Worm (Caenorhabditis elegans) whole organism, L4 larva: ENCODE measurements around the gene poml-4.
"Not testable (repeated sequence)": the region's sequence is repeated elsewhere in the genome, so short reads cannot be mapped to it uniquely, and the experiment has no call there.

Source experiments
- daf-12 ChIP-seq: fragments of 150-350 bp; optimal IDR thresholded peaks from 2 replicates; lab custom pipeline; 2014; ENCODE audit warnings: missing biosample characterization, missing genetic modification reagents, missing genetic modification characterization
- egl-27 ChIP-seq: sonication (generic microtip); optimal IDR thresholded peaks from 3 replicates; lab custom pipeline; 2017; ENCODE audit warnings: missing biosample characterization, missing genetic modification reagents, missing genetic modification characterization
- lsy-2 ChIP-seq, 2 experiments: fragments of 150-350 bp in 1 of 2; sonication (generic microtip) in 1 of 2; optimal IDR thresholded peaks; 2 replicates each; lab custom pipeline; 2014 to 2017; ENCODE audit warnings: missing biosample characterization in 2 of 2, missing genetic modification characterization in 2 of 2
- mxl-2 ChIP-seq: fragments of 200-800 bp; sonication (Bioruptor generic); conservative IDR thresholded peaks from 2 replicates; pipeline ENCODE4 v1.3.6; 2022; ENCODE audit warnings: missing genetic modification reagents, missing genetic modification characterization, missing compliant biosample characterization
- tag-97 ChIP-seq: fragments of 200-800 bp; sonication (Bioruptor generic); IDR thresholded peaks from 2 replicates; pipeline ENCODE4 v1.3.6; 2022; ENCODE audit warnings: missing genetic modification characterization, missing compliant biosample characterization

DNA sequence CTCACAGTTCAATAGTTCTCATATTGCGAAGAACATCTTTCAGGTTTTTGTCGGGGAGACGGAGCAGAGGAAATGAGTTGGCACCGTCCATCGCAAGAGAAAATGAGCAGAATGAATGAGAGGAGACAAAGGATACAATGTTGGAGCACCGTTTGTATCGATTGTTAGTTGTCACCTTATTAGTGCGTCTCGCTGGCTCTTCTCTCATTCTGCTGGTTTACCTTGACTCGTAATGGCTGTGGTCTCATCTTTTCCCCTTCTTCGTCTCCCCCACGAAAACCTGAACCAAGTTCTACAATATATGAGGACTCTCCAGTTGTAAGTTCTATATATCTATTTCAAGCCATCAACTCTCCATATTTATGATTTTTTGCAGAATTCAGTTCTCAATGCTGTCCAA lies 15.5 kb downstream of the poml-4 start, which contains the start of the genes fbxb-54 and fbxb-50:
- not testable (repeated sequence) for TF ChIP-seq mxl-2 (GFP tag; lab: Robert Waterston, UW); tag-97 (GFP tag; lab: Robert Waterston, UW); egl-27 (tag; lab: Kevin White, UChicago); lsy-2 (tag; optimal IDR thresholded peaks at IDR 0.05; lab: Kevin White, UChicago); daf-12
